Worm (Caenorhabditis elegans): Measurements from ENCODE around the gene crt-1.

ce11 chrV:6100492-6101004, at the start of gene crt-1:
- TF ChIP-seq ama-1 (optimal IDR thresholded peaks at IDR 0.05) (no peak), flt-1 (GFP tag; IDR thresholded peaks at IDR 0.05) (no peak), tra-4 (tag; optimal IDR thresholded peaks at IDR 0.05) (no peak), ets-7 (tag; optimal IDR thresholded peaks at IDR 0.05) (no peak), scrt-1 (GFP tag; IDR thresholded peaks at IDR 0.05) (no peak), tbx-37 (GFP tag; conservative IDR thresholded peaks at IDR 0.05) (no peak), B0310.2 (tag; optimal IDR thresholded peaks at IDR 0.05) (no peak), pes-1 (GFP tag; IDR thresholded peaks at IDR 0.05) (no peak)

Data from whole organism, early embryonic.